Worm (Caenorhabditis elegans): ENCODE results near the gene haf-3.
"Not testable (repeated sequence)": the region's sequence is repeated elsewhere in the genome, so short reads cannot be mapped to it uniquely, and the experiment has no call there.

DNA sequence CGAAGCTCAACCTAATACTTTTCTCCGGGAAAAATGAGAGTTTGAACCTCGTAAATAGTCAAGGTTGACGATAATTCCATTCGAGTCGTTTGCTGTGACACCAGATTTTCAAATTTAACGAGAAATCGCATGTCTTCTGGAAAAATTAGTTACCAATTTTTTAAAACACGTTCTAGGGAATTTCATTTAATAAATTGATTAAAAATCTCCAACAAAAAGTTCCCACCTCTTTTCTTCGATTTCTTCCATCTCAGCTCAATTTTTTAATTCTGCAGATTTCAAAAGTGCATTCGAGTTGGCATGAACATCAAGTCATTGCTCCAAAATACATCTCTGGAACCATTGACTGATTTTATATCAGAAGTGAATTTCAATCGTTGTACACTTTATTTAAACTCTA, 46.0 kb upstream of the haf-3 start, which contains the start of gene nhr-282:
- TF ChIP-seq ceh-45 (GFP tag; IDR thresholded peaks at IDR 0.05); rnt-1 (tag; optimal IDR thresholded peaks at IDR 0.05); nhr-11 (tag; optimal IDR thresholded peaks at IDR 0.05); che-1 (tag; optimal IDR thresholded peaks at IDR 0.05): not testable (repeated sequence)

All from whole organism, late embryonic.